Fruit fly (Drosophila melanogaster): ENCODE data around the gene Nna1.

The Nna1 gene

DNA sequence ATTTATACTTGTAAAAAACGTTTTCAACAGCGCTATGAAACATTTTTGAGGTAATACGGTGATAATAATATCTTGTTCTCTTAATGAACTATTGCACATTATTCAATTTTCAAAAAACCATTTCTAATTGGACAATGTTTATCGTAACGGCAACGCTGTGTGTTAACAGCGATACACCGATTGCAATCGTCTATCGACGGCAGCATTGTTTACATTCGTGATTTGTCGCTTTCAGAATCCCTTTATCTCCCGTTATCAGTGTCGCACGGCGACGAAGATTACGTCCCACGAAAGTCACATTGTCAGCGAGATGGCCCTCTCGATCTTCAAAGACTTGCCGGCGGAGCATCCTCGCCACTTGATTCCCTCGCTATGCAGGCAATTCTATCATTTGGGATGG is 45.8 kb downstream of the Nna1 start, which contains the start of gene CG11134 (continued):
- no peak for TF ChIP-seq CG33557 (GFP tag; optimal IDR thresholded peaks at IDR 0.05)
- TF ChIP-seq Lhr (GFP tag; optimal IDR thresholded peaks at IDR 0.05) = no peak
- no peak for TF ChIP-seq Fer3 (tag; optimal IDR thresholded peaks at IDR 0.05)
- peak; percentile 18 for TF ChIP-seq sug (tag; optimal IDR thresholded peaks at IDR 0.05)
- no peak for TF ChIP-seq Hand (GFP tag; optimal IDR thresholded peaks at IDR 0.05)
- TF ChIP-seq hb (GFP tag; IDR thresholded peaks at IDR 0.05; ENCODE audit: partially characterized antibody) = no peak
- TF ChIP-seq CG3847 (GFP tag; IDR thresholded peaks at IDR 0.05) = no peak
- TF ChIP-seq tna (GFP tag; IDR thresholded peaks at IDR 0.05; ENCODE audit: partially characterized antibody) = peak; percentile 58
- no peak for TF ChIP-seq D19B (GFP tag; optimal IDR thresholded peaks at IDR 0.05)
- no peak for TF ChIP-seq tx (GFP tag; optimal IDR thresholded peaks at IDR 0.05)
- no peak for TF ChIP-seq nom (GFP tag; optimal IDR thresholded peaks at IDR 0.05)
- TF ChIP-seq Pdp1 (GFP tag; optimal IDR thresholded peaks at IDR 0.05) = peak in 1 of 2 experiments; percentile 15
- TF ChIP-seq CG17328 (GFP tag; IDR thresholded peaks at IDR 0.05) = no peak
- TF ChIP-seq Bgb (GFP tag; IDR thresholded peaks at IDR 0.05; ENCODE audit: partially characterized antibody) = peak; percentile 39; the same call in 1 of the 2 replicates
- TF ChIP-seq CG11695 (GFP tag; IDR thresholded peaks at IDR 0.05) = no peak
- no peak for TF ChIP-seq B-H1 (GFP tag; IDR thresholded peaks at IDR 0.05)
- TF ChIP-seq sisA (GFP tag; IDR thresholded peaks at IDR 0.05) = no peak
- TF ChIP-seq H2.0 (GFP tag; IDR thresholded peaks at IDR 0.05) = no peak
- TF ChIP-seq klu (GFP tag; IDR thresholded peaks at IDR 0.05) = no peak
- peak; percentile 60; the same call in 2 of the 3 replicates for TF ChIP-seq HLH4C (GFP tag; IDR thresholded peaks at IDR 0.05; ENCODE audit: partially characterized antibody)
- TF ChIP-seq pros (GFP tag; optimal IDR thresholded peaks at IDR 0.05) = no peak
- TF ChIP-seq CG14441 (GFP tag; IDR thresholded peaks at IDR 0.05) = no peak
- peak; percentile 47; the same call in 1 of the 3 replicates for TF ChIP-seq CG16813 (GFP tag; IDR thresholded peaks at IDR 0.05; ENCODE audit: partially characterized antibody)
- TF ChIP-seq CG15514 (GFP tag; optimal IDR thresholded peaks at IDR 0.05) = no peak
- no peak for TF ChIP-seq CG4328 (GFP tag; optimal IDR thresholded peaks at IDR 0.05)
- TF ChIP-seq jing (GFP tag; optimal IDR thresholded peaks at IDR 0.05) = no peak
- TF ChIP-seq CG2202 (tag; optimal IDR thresholded peaks at IDR 0.05) = no peak
- TF ChIP-seq knrl (GFP tag; IDR thresholded peaks at IDR 0.05; ENCODE audit: partially characterized antibody) = no peak
- TF ChIP-seq CG18011 (GFP tag; optimal IDR thresholded peaks at IDR 0.05) = no peak
- no peak for TF ChIP-seq CG34422 (GFP tag; IDR thresholded peaks at IDR 0.05)
- no peak for TF ChIP-seq sna (GFP tag; IDR thresholded peaks at IDR 0.05; ENCODE audit: partially characterized antibody)
- TF ChIP-seq CG4707 (GFP tag; optimal IDR thresholded peaks at IDR 0.05) = no peak
- no peak for TF ChIP-seq CHES-1-like (GFP tag; optimal IDR thresholded peaks at IDR 0.05)
- TF ChIP-seq eve (GFP tag; optimal IDR thresholded peaks at IDR 0.05) = no peak
- TF ChIP-seq Drgx (GFP tag; IDR thresholded peaks at IDR 0.05) = no peak
- peak; percentile 38 for TF ChIP-seq pzg (GFP tag; optimal IDR thresholded peaks at IDR 0.05)
- TF ChIP-seq BEAF-32 (GFP tag; optimal IDR thresholded peaks at IDR 0.05) = peak; percentile 45
- TF ChIP-seq CG8478 (optimal IDR thresholded peaks at IDR 0.05) = no peak
- TF ChIP-seq Deaf1 (tag; optimal IDR thresholded peaks at IDR 0.05) = no peak
- TF ChIP-seq crc (GFP tag; optimal IDR thresholded peaks at IDR 0.05) = no peak
- no peak for TF ChIP-seq salm (tag; optimal IDR thresholded peaks at IDR 0.05)
- TF ChIP-seq CG10654 (GFP tag; optimal IDR thresholded peaks at IDR 0.05) = no peak
- no peak for TF ChIP-seq ash1 (GFP tag; optimal IDR thresholded peaks at IDR 0.05)
- TF ChIP-seq Dp (GFP tag; optimal IDR thresholded peaks at IDR 0.05) = peak; percentile 57
- no peak for TF ChIP-seq chif (GFP tag; optimal IDR thresholded peaks at IDR 0.05)
- no peak for TF ChIP-seq CG6683 (GFP tag; optimal IDR thresholded peaks at IDR 0.05)
- TF ChIP-seq gcm (GFP tag; optimal IDR thresholded peaks at IDR 0.05) = no peak
- no peak for TF ChIP-seq cg (GFP tag; optimal IDR thresholded peaks at IDR 0.05)
- no peak for TF ChIP-seq kay (GFP tag; optimal IDR thresholded peaks at IDR 0.05)
- no peak for TF ChIP-seq Hmx (GFP tag; optimal IDR thresholded peaks at IDR 0.05)
